Worm (Caenorhabditis elegans) whole organism, late embryonic: ENCODE results near the gene rpc-2.

Experiments used
- C08G9.2 ChIP-seq: sonication (generic microtip); optimal IDR thresholded peaks from 2 replicates; lab custom pipeline; 2016; ENCODE audit warnings: mild to moderate bottlenecking, missing genetic modification characterization, moderate library complexity, missing compliant biosample characterization
- K02D7.2 ChIP-seq: sonication (generic microtip); optimal IDR thresholded peaks from 2 replicates; lab custom pipeline; 2017; ENCODE audit warnings: mild to moderate bottlenecking, missing genetic modification characterization, missing compliant biosample characterization
- K09A11.1 ChIP-seq: sonication (generic microtip); optimal IDR thresholded peaks from 2 replicates; lab custom pipeline; 2017; ENCODE audit warnings: antibody characterized with exemption, mild to moderate bottlenecking, missing genetic modification characterization, missing compliant biosample characterization; ENCODE audit not compliant: insufficient read depth
- T23F11.4 ChIP-seq: fragments of 200-800 bp; sonication (Bioruptor generic); optimal IDR thresholded peaks from 2 replicates; lab custom pipeline; 2018; ENCODE audit warnings: mild to moderate bottlenecking, missing genetic modification characterization, missing compliant biosample characterization
- Y22D7AL.16 ChIP-seq: sonication (generic microtip); optimal IDR thresholded peaks from 2 replicates; lab custom pipeline; 2016; ENCODE audit warnings: missing genetic modification characterization, missing compliant biosample characterization
- ahr-1 ChIP-seq: sonication (generic microtip); optimal IDR thresholded peaks from 2 replicates; lab custom pipeline; 2016; ENCODE audit warnings: missing genetic modification characterization, missing compliant biosample characterization
- ceh-14 ChIP-seq: sonication (generic microtip); optimal IDR thresholded peaks from 2 replicates; lab custom pipeline; 2016; ENCODE audit warnings: missing genotype, missing genetic modification characterization, missing compliant biosample characterization
- ceh-2 ChIP-seq: sonication (generic microtip); optimal IDR thresholded peaks from 2 replicates; lab custom pipeline; 2016; ENCODE audit warnings: missing genotype, missing genetic modification characterization, missing compliant biosample characterization
- ceh-30 ChIP-seq: fragments of 150-350 bp; optimal IDR thresholded peaks from 2 replicates; lab custom pipeline; 2014; ENCODE audit warnings: missing biosample characterization, missing genetic modification characterization
- ceh-31 ChIP-seq: sonication (generic microtip); optimal IDR thresholded peaks from 2 replicates; lab custom pipeline; 2016; ENCODE audit warnings: missing genetic modification characterization, missing compliant biosample characterization
- ceh-9 ChIP-seq: sonication (generic microtip); optimal IDR thresholded peaks from 2 replicates; lab custom pipeline; 2016; ENCODE audit warnings: mild to moderate bottlenecking, missing genetic modification characterization, inconsistent platforms, missing compliant biosample characterization
- hlh-13 ChIP-seq: fragments of 200-800 bp; sonication (Bioruptor generic); optimal IDR thresholded peaks from 2 replicates; lab custom pipeline; 2018; ENCODE audit warnings: mild to moderate bottlenecking, missing genetic modification characterization, missing compliant biosample characterization
- hlh-15 ChIP-seq: sonication (generic microtip); optimal IDR thresholded peaks from 2 replicates; lab custom pipeline; 2016; ENCODE audit warnings: missing genetic modification characterization, missing compliant biosample characterization
- hlh-30 ChIP-seq: sonication (generic microtip); optimal IDR thresholded peaks from 2 replicates; lab custom pipeline; 2017; ENCODE audit warnings: antibody characterized with exemption, missing genetic modification characterization, missing compliant biosample characterization; ENCODE audit not compliant: insufficient read depth
- lin-11 ChIP-seq: fragments of 200-800 bp; sonication (Bioruptor generic); optimal IDR thresholded peaks from 2 replicates; lab custom pipeline; 2018; ENCODE audit warnings: mild to moderate bottlenecking, missing genetic modification characterization, missing compliant biosample characterization
- nfya-1 ChIP-seq: sonication (generic microtip); optimal IDR thresholded peaks from 2 replicates; lab custom pipeline; 2017; ENCODE audit warnings: missing genetic modification characterization, mild to moderate bottlenecking, missing compliant biosample characterization, antibody characterized with exemption, moderate library complexity
- nhr-232 ChIP-seq: sonication (generic microtip); optimal IDR thresholded peaks from 2 replicates; lab custom pipeline; 2016; ENCODE audit warnings: missing genetic modification characterization, missing compliant biosample characterization
- pag-3 ChIP-seq: sonication (generic microtip); optimal IDR thresholded peaks from 2 replicates; lab custom pipeline; 2016; ENCODE audit warnings: missing compliant biosample characterization, missing genetic modification characterization, borderline replicate concordance
- pax-1 ChIP-seq: fragments of 150-350 bp; optimal IDR thresholded peaks from 2 replicates; lab custom pipeline; 2014; ENCODE audit warnings: missing biosample characterization, missing genetic modification characterization
- pha-2 ChIP-seq: sonication (generic microtip); optimal IDR thresholded peaks from 2 replicates; lab custom pipeline; 2017; ENCODE audit warnings: mild to moderate bottlenecking, missing genetic modification characterization, missing compliant biosample characterization
- pha-4 ChIP-seq: fragments of 150-350 bp; optimal IDR thresholded peaks from 2 replicates; lab custom pipeline; 2018; ENCODE audit warnings: missing biosample characterization, missing genetic modification reagents, missing genetic modification characterization
- ref-2 ChIP-seq: sonication (generic microtip); optimal IDR thresholded peaks from 2 replicates; lab custom pipeline; 2016; ENCODE audit warnings: missing genetic modification characterization, missing compliant biosample characterization
- sdc-2 ChIP-seq: sonication (generic microtip); optimal IDR thresholded peaks from 2 replicates; lab custom pipeline; 2016; ENCODE audit warnings: missing genotype, missing genetic modification characterization, missing compliant biosample characterization
- syd-9 ChIP-seq: sonication (generic microtip); optimal IDR thresholded peaks from 2 replicates; lab custom pipeline; 2016; ENCODE audit warnings: mild to moderate bottlenecking, missing genetic modification characterization, moderate library complexity, missing compliant biosample characterization
- tbx-2 ChIP-seq: sonication (generic microtip); optimal IDR thresholded peaks from 2 replicates; lab custom pipeline; 2016; ENCODE audit warnings: missing genetic modification characterization, missing compliant biosample characterization
- tbx-7 ChIP-seq: sonication (generic microtip); optimal IDR thresholded peaks from 2 replicates; lab custom pipeline; 2016; ENCODE audit warnings: missing genotype, missing genetic modification characterization, missing compliant biosample characterization
- ttx-3 ChIP-seq: sonication (generic microtip); optimal IDR thresholded peaks from 2 replicates; lab custom pipeline; 2016; ENCODE audit warnings: missing genetic modification reagents, missing genetic modification characterization, missing compliant biosample characterization
- unc-55 ChIP-seq: sonication (generic microtip); optimal IDR thresholded peaks from 2 replicates; lab custom pipeline; 2017; ENCODE audit warnings: missing biosample characterization, missing genetic modification reagents, missing genetic modification characterization
- unc-86 ChIP-seq: sonication (generic microtip); optimal IDR thresholded peaks from 2 replicates; lab custom pipeline; 2016; ENCODE audit warnings: missing genetic modification characterization, missing compliant biosample characterization
- zip-5 ChIP-seq: sonication (generic microtip); optimal IDR thresholded peaks from 2 replicates; lab custom pipeline; 2016; ENCODE audit warnings: missing genetic modification characterization, missing compliant biosample characterization
- ztf-16 ChIP-seq: sonication (generic microtip); optimal IDR thresholded peaks from 2 replicates; lab custom pipeline; 2017; ENCODE audit warnings: missing genetic modification characterization, missing compliant biosample characterization

rpc-2 gene

ce11 chrIII:5586925-5587324 lies 29.8 kb downstream of the rpc-2 start, which contains the start of gene F56D2.2:
Gene F56D2.2, plus strand, starts transcription at chrIII:5587263.
- TF ChIP-seq syd-9 (tag; lab: Kevin White, UChicago): no peak
- no peak for TF ChIP-seq C08G9.2 (tag; lab: Kevin White, UChicago)
- no peak for TF ChIP-seq K09A11.1 (tag; lab: Kevin White, UChicago)
- no peak for TF ChIP-seq lin-11 (tag; lab: Kevin White, UChicago)
- no peak for TF ChIP-seq pha-4 (tag; lab: Kevin White, UChicago)
- TF ChIP-seq Y22D7AL.16: no peak
- no peak for TF ChIP-seq unc-86 (tag; lab: Kevin White, UChicago)
- TF ChIP-seq K02D7.2 (tag; lab: Kevin White, UChicago): no peak
- TF ChIP-seq unc-55 (GFP tag; lab: Kevin White, UChicago): no peak
- no peak for TF ChIP-seq pax-1 (tag; lab: Kevin White, UChicago)

ce11 chrIII:5588746-5589145 lies 31.6 kb downstream of the rpc-2 start:
- TF ChIP-seq sdc-2 (tag; lab: Kevin White, UChicago) (no peak), lin-11 (tag; lab: Kevin White, UChicago) (no peak), zip-5 (no peak), ceh-9 (no peak), hlh-30 (tag; lab: Kevin White, UChicago) (no peak), nhr-232 (tag; lab: Kevin White, UChicago) (no peak), ceh-30 (tag; lab: Kevin White, UChicago) (no peak), ceh-14 (tag; lab: Kevin White, UChicago) (no peak), ztf-16 (no peak)

ce11 chrIII:5591668-5592149 lies 34.5 kb downstream of the rpc-2 start, which contains the start of the genes ddx-15 and ucr-1:
Gene ddx-15, minus strand, starts transcription at chrIII:5591718.
Gene ucr-1, plus strand, starts transcription at chrIII:5592135.
- no peak for TF ChIP-seq unc-86 (tag; lab: Kevin White, UChicago)
- TF ChIP-seq ceh-31 (tag; lab: Kevin White, UChicago): peak; percentile 37
- peak; percentile 1 for TF ChIP-seq unc-55 (GFP tag; lab: Kevin White, UChicago)
- no peak for TF ChIP-seq T23F11.4 (GFP tag; lab: Kevin White, UChicago)
- TF ChIP-seq nfya-1 (tag; lab: Kevin White, UChicago): peak; percentile 29
- TF ChIP-seq tbx-2 (tag; lab: Kevin White, UChicago): peak; percentile 10

ce11 chrIII:5594350-5594749 lies 37.2 kb downstream of the rpc-2 start:
- TF ChIP-seq nfya-1 (tag; lab: Kevin White, UChicago): peak; percentile 42
- no peak for TF ChIP-seq pag-3 (tag; lab: Kevin White, UChicago)
- TF ChIP-seq hlh-13 (GFP tag; lab: Kevin White, UChicago): no peak
- TF ChIP-seq, all 69 proteins: peak for 1

- TF ChIP-seq pha-4 (tag; lab: Kevin White, UChicago) (no peak), ahr-1 (tag; lab: Kevin White, UChicago) (no peak), tbx-7 (tag; lab: Kevin White, UChicago) (no peak), ttx-3 (tag; lab: Kevin White, UChicago) (no peak), ref-2 (no peak), K09A11.1 (tag; lab: Kevin White, UChicago) (no peak), ceh-2 (no peak)
- TF ChIP-seq, all 69 proteins: peak for 0
Measured at ce11 chrIII:5595445-5595844, 38.3 kb downstream of the rpc-2 start, which contains the start of gene ced-6. Gene ced-6, plus strand, starts transcription at chrIII:5595771.

- TF ChIP-seq sdc-2 (tag; lab: Kevin White, UChicago) (no peak), nfya-1 (tag; lab: Kevin White, UChicago) (no peak), pha-2 (tag; lab: Kevin White, UChicago) (no peak), ztf-16 (no peak), hlh-15 (no peak)
Measured at ce11 chrIII:5599958-5600357, 42.8 kb downstream of the rpc-2 start, which contains the start of gene wdr-37. Gene wdr-37, minus strand, starts transcription at chrIII:5600058.
